Worm (Caenorhabditis elegans): ENCODE data around the gene asps-1.
A peak's percentile ranks its signal among the peaks of the same experiment; 100 is the strongest.

The asps-1 gene

DNA sequence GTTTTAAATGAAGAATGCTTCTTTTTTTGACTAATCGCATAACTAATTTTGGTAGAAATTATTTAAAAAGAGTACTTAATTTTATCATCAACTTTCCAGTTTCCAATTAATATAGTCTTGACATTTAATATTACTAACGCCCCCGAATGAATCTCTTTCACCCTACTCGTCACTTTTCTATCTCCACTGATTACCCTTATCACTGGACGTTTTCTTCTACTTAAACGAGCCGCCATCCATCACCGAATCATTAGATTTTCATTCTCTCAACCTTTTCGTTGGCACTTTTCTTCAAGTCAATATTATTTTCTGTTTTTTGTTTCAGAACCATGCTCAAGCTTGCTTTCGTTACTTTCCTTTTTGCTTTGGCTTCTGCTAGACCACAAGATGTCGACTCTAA lies 39.6 kb downstream of the asps-1 start, which contains the start of gene lys-1:
lys-1 (plus strand) TSS at position 326 of the 400 bp plus-strand sequence.
- TF ChIP-seq elt-2 (tag; optimal IDR thresholded peaks at IDR 0.05): peak; percentile 54
- no peak for TF ChIP-seq efl-1 (optimal IDR thresholded peaks at IDR 0.05)
- TF ChIP-seq efl-1 (GFP tag; optimal IDR thresholded peaks at IDR 0.05 in 1 of 2): peak in 1 of 2 experiments; percentile 22
- no peak for TF ChIP-seq pqm-1 (tag; optimal IDR thresholded peaks at IDR 0.05)
- no peak for TF ChIP-seq grh-1 (GFP tag; IDR thresholded peaks at IDR 0.05)
- peak; percentile 21 for TF ChIP-seq tlp-1 (tag; optimal IDR thresholded peaks at IDR 0.05)

DNA sequence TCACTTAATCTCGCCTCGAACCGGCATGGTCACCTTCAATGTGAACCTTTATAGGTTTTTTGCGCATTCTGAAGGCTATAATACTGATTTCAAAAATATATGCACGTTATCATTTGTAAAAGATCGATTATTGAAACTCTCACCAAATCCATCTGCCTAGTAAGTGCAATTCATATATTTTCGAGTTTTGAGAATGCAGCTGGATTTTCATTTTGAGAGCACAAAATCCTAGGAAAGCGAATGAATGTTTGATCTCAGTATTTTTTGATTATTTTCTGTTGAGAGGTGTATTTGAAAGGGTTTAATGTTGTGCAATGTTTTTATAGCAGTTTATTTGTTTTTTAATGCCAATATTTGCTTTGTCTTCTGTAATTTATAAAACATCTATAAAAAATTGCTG lies 41.2 kb downstream of the asps-1 start:
- no peak for TF ChIP-seq elt-3 (tag; optimal IDR thresholded peaks at IDR 0.05)
- peak; percentile 43 for TF ChIP-seq nhr-71 (tag; optimal IDR thresholded peaks at IDR 0.05)
- TF ChIP-seq fkh-8 (tag; optimal IDR thresholded peaks at IDR 0.05): peak; percentile 39
- peak; percentile 99 for TF ChIP-seq hlh-4 (tag; optimal IDR thresholded peaks at IDR 0.05)
- peak; percentile 29 for TF ChIP-seq dsc-1 (tag; optimal IDR thresholded peaks at IDR 0.05)

DNA sequence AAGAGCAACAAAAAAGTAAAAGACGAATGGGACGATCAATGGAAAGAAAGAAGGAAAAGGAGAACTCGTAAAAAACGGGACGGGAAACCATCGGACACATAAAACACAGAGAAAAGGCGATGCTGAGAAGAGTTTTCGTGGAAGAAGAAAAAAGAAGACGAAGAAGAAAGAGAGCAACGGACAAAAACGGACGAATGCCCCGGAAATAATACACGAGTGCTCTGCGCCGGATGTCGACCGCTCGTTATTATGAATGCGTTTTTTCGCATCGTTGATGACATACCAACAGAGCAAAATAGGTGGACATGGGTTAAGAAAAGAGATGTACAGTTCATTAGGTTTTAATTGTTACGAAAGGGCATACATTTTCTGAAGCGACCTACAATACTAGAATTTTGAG lies 41.6 kb downstream of the asps-1 start, which contains the start of gene Y22F5A.11:
Y22F5A.11 (minus strand) TSS at position 28 of the 400 bp plus-strand sequence.
- no peak for TF ChIP-seq isw-1 (GFP tag; IDR thresholded peaks at IDR 0.05)
- TF ChIP-seq vab-15 (tag; optimal IDR thresholded peaks at IDR 0.05): no peak
- TF ChIP-seq fkh-10 (GFP tag; optimal IDR thresholded peaks at IDR 0.05): peak; percentile 4
- no peak for TF ChIP-seq mab-9 (GFP tag; IDR thresholded peaks at IDR 0.05)
- TF ChIP-seq lin-14 (GFP tag; optimal IDR thresholded peaks at IDR 0.05): peak; percentile 55

DNA sequence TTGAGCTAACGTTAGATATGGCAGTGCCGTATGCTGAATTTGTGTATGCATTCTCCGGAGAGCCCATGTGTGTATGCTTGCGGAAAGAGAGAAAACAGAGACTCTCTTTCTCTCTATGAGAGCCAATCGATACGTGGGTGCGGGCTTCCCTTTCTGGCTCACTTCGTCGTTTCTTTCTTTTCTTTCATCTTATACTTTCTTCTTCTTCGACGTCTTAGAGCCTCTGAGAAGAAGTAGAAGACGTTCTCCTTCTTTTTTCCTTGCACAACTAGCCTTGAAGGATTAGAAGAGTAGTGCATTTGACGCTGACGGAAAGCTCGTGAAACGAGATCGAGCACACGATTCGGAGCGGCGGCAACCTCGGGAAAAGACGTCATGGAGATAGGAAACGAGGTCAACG lies 43.4 kb downstream of the asps-1 start:
- 0 out of 2 replicates have a peak, but pooled peaks have one; percentile 44 for TF ChIP-seq mab-9 (GFP tag; IDR thresholded peaks at IDR 0.05)
- peak; percentile 59 for TF ChIP-seq tbx-2 (tag; optimal IDR thresholded peaks at IDR 0.05)
- TF ChIP-seq zag-1 (tag; optimal IDR thresholded peaks at IDR 0.05): peak; percentile 53
- TF ChIP-seq fkh-8 (tag; optimal IDR thresholded peaks at IDR 0.05): peak; percentile 79
- TF ChIP-seq skn-1 (tag; optimal IDR thresholded peaks at IDR 0.05): peak; percentile 44
- TF ChIP-seq snu-23 (GFP tag; optimal IDR thresholded peaks at IDR 0.05): peak; percentile 29
- peak; percentile 80 for TF ChIP-seq fkh-10 (GFP tag; optimal IDR thresholded peaks at IDR 0.05)
- TF ChIP-seq dpl-1 (GFP tag; optimal IDR thresholded peaks at IDR 0.05): peak in 1 of 3 experiments; percentile 0
- TF ChIP-seq lin-35 (GFP tag; optimal IDR thresholded peaks at IDR 0.05): peak in 1 of 2 experiments; percentile 42
- peak; percentile 21 for TF ChIP-seq pax-3 (tag; optimal IDR thresholded peaks at IDR 0.05)
- no peak for TF ChIP-seq aly-2 (tag; optimal IDR thresholded peaks at IDR 0.05)
- TF ChIP-seq nhr-47 (tag; optimal IDR thresholded peaks at IDR 0.05): peak; percentile 56
- peak; percentile 8 for TF ChIP-seq xbp-1 (tag; optimal IDR thresholded peaks at IDR 0.05)
- TF ChIP-seq swsn-7 (tag; optimal IDR thresholded peaks at IDR 0.05): peak; percentile 60
- peak; percentile 35 to 41 for TF ChIP-seq efl-1 (optimal IDR thresholded peaks at IDR 0.05)
- no peak for TF ChIP-seq efl-1 (GFP tag; optimal IDR thresholded peaks at IDR 0.05 in 1 of 2)
- TF ChIP-seq ztf-4 (tag; optimal IDR thresholded peaks at IDR 0.05): peak; percentile 1
- TF ChIP-seq ces-1 (GFP tag; optimal IDR thresholded peaks at IDR 0.05): no peak
- peak; percentile 86 for TF ChIP-seq lin-14 (GFP tag; optimal IDR thresholded peaks at IDR 0.05)
- no peak for TF ChIP-seq fos-1 (tag; optimal IDR thresholded peaks at IDR 0.05)
- no peak for TF ChIP-seq rnt-1 (tag; optimal IDR thresholded peaks at IDR 0.05)
- no peak for TF ChIP-seq tlp-1 (tag; optimal IDR thresholded peaks at IDR 0.05)
- TF ChIP-seq ceh-82 (tag; optimal IDR thresholded peaks at IDR 0.05): peak; percentile 29 to 73 (median 46)
- TF ChIP-seq hlh-17 (GFP tag; optimal IDR thresholded peaks at IDR 0.05; ENCODE audit: borderline replicate concordance): no peak
- TF ChIP-seq unc-62 (GFP tag; optimal IDR thresholded peaks at IDR 0.05): no peak
- no peak for TF ChIP-seq vab-15 (tag; optimal IDR thresholded peaks at IDR 0.05)
- TF ChIP-seq jun-1 (tag; optimal IDR thresholded peaks at IDR 0.05): peak; percentile 33
- peak; percentile 32 for TF ChIP-seq irx-1 (tag; optimal IDR thresholded peaks at IDR 0.05)
- no peak for TF ChIP-seq nhr-20 (tag; optimal IDR thresholded peaks at IDR 0.05)
- peak; percentile 45 for TF ChIP-seq egl-13 (tag; optimal IDR thresholded peaks at IDR 0.05)
- peak; percentile 56 for TF ChIP-seq nhr-71 (tag; optimal IDR thresholded peaks at IDR 0.05)
- peak; percentile 6 to 57 for TF ChIP-seq lsy-2 (tag; optimal IDR thresholded peaks at IDR 0.05)
- TF ChIP-seq mep-1 (tag; optimal IDR thresholded peaks at IDR 0.05): peak; percentile 15
- TF ChIP-seq unc-86 (tag; optimal IDR thresholded peaks at IDR 0.05): peak; percentile 46
- TF ChIP-seq mef-2 (tag; optimal IDR thresholded peaks at IDR 0.05): no peak
